Comparison of ENCODE assay signal across 4 fruit fly cellular contexts in genomic region chr2L:4371516-4372136, dm6.
TF ChIP-seq lines count a peak whose summit lies in the region.

No protein-coding gene starts in this region.

TF ChIP-seq in whole organism, embryonic, 481 proteins besides CTCF, POLR2A, EP300 and RAD21 (continued from another document and continues in another):
- TF ChIP-seq hth (optimal IDR thresholded peaks at IDR 0.05; lab: Kevin White, UChicago) (no peak), Hsf (GFP tag; optimal IDR thresholded peaks at IDR 0.05; lab: Kevin White, UChicago) (no peak), CG11398 (GFP tag; optimal IDR thresholded peaks at IDR 0.05; lab: Kevin White, UChicago) (no peak), Doc2 (GFP tag; IDR thresholded peaks at IDR 0.05; lab: Robert Waterston, UW) (no peak), Blimp-1 (GFP tag; optimal IDR thresholded peaks at IDR 0.05; lab: Kevin White, UChicago) (peak; percentile 59), CG7357 (GFP tag; IDR thresholded peaks at IDR 0.05; lab: Robert Waterston, UW) (0 out of 3 replicates have a peak, but pooled peaks have one; percentile 15), CG6654 (GFP tag; optimal IDR thresholded peaks at IDR 0.05; lab: Kevin White, UChicago) (no peak), Hr51 (GFP tag; optimal IDR thresholded peaks at IDR 0.05; lab: Kevin White, UChicago) (peak in 1 of 2 experiments; percentile 74), CG10267 (tag; optimal IDR thresholded peaks at IDR 0.05; lab: Kevin White, UChicago) (peak; percentile 76), CG8765 (GFP tag; IDR thresholded peaks at IDR 0.05; lab: Robert Waterston, UW) (peak; percentile 47; the same call in 1 of the 2 replicates), Ravus (GFP tag; IDR thresholded peaks at IDR 0.05; lab: Robert Waterston, UW) (no peak), Eip74EF (GFP tag; optimal IDR thresholded peaks at IDR 0.05; lab: Kevin White, UChicago) (peak in 1 of 2 experiments; percentile 74), crp (GFP tag; optimal IDR thresholded peaks at IDR 0.05; lab: Kevin White, UChicago) (no peak), CG12942 (GFP tag; optimal IDR thresholded peaks at IDR 0.05; lab: Kevin White, UChicago) (peak; percentile 29), Jarid2 (GFP tag; optimal IDR thresholded peaks at IDR 0.05; lab: Kevin White, UChicago) (peak; percentile 85), CG32767 (GFP tag; IDR thresholded peaks at IDR 0.05; lab: Robert Waterston, UW) (peak; percentile 42; the same call in 1 of the 2 replicates), Nf-YA (GFP tag; IDR thresholded peaks at IDR 0.05; lab: Robert Waterston, UW) (no peak), CG8281 (tag; optimal IDR thresholded peaks at IDR 0.05; lab: Kevin White, UChicago) (peak; percentile 4), dmrt99B (tag; optimal IDR thresholded peaks at IDR 0.05; lab: Kevin White, UChicago) (peak; percentile 75), ase (GFP tag; IDR thresholded peaks at IDR 0.05; lab: Robert Waterston, UW) (no peak), CG15073 (GFP tag; optimal IDR thresholded peaks at IDR 0.05; lab: Kevin White, UChicago) (no peak), sisA (GFP tag; IDR thresholded peaks at IDR 0.05; lab: Robert Waterston, UW) (peak; percentile 31; the same call in 1 of the 2 replicates), z (GFP tag; IDR thresholded peaks at IDR 0.05; lab: Robert Waterston, UW) (no peak), repo (GFP tag; optimal IDR thresholded peaks at IDR 0.05; lab: Kevin White, UChicago) (no peak), CG9817 (tag; optimal IDR thresholded peaks at IDR 0.05; lab: Kevin White, UChicago) (no peak), zfh1 (GFP tag; IDR thresholded peaks at IDR 0.05; lab: Robert Waterston, UW) (peak; percentile 18; the same call in 1 of the 3 replicates), CG13296 (GFP tag; optimal IDR thresholded peaks at IDR 0.05; lab: Kevin White, UChicago) (peak; percentile 35), CG10543 (GFP tag; optimal IDR thresholded peaks at IDR 0.05; lab: Kevin White, UChicago) (peak; percentile 22), Neu2 (GFP tag; optimal IDR thresholded peaks at IDR 0.05; lab: Kevin White, UChicago; ENCODE audit: borderline replicate concordance) (no peak), da (GFP tag; optimal IDR thresholded peaks at IDR 0.05; lab: Kevin White, UChicago) (peak; percentile 6), PHDP (tag; optimal IDR thresholded peaks at IDR 0.05; lab: Kevin White, UChicago) (peak; percentile 65), gcm2 (GFP tag; optimal IDR thresholded peaks at IDR 0.05; lab: Kevin White, UChicago) (no peak)

TF ChIP-seq in whole organism, prepupa, 60 proteins besides CTCF, POLR2A, EP300 and RAD21 (continued from another document and continues in another):
- TF ChIP-seq Smox (GFP tag; optimal IDR thresholded peaks at IDR 0.05; lab: Kevin White, UChicago): peak; percentile 67
- TF ChIP-seq CG15336 (GFP tag; IDR thresholded peaks at IDR 0.05; lab: Robert Waterston, UW): peak; percentile 69
- peak; percentile 55 for TF ChIP-seq CG1621 (tag; optimal IDR thresholded peaks at IDR 0.05; lab: Kevin White, UChicago)
- TF ChIP-seq CG8319 (GFP tag; optimal IDR thresholded peaks at IDR 0.05; lab: Kevin White, UChicago): peak; percentile 11
- TF ChIP-seq Eip78C (GFP tag; lab: Kevin White, UChicago): peak; percentile 94
- peak; percentile 45 for TF ChIP-seq CG9139 (GFP tag; optimal IDR thresholded peaks at IDR 0.05; lab: Kevin White, UChicago)
- TF ChIP-seq CG11294 (GFP tag; IDR thresholded peaks at IDR 0.05; lab: Robert Waterston, UW): peak; percentile 19; the same call in 1 of the 2 replicates
- peak; percentile 58 for TF ChIP-seq pdm3 (GFP tag; optimal IDR thresholded peaks at IDR 0.05; lab: Kevin White, UChicago)
- TF ChIP-seq Gug (GFP tag; IDR thresholded peaks at IDR 0.05; lab: Robert Waterston, UW): no peak
- peak; percentile 60 for TF ChIP-seq CG3919 (GFP tag; optimal IDR thresholded peaks at IDR 0.05; lab: Kevin White, UChicago)
- TF ChIP-seq Sox14 (GFP tag; optimal IDR thresholded peaks at IDR 0.05; lab: Kevin White, UChicago): peak; percentile 76
- peak; percentile 4 for TF ChIP-seq spab (GFP tag; optimal IDR thresholded peaks at IDR 0.05; lab: Kevin White, UChicago)
- peak; percentile 80 for TF ChIP-seq CG8119 (GFP tag; IDR thresholded peaks at IDR 0.05; lab: Robert Waterston, UW)
- TF ChIP-seq CG34406 (GFP tag; optimal IDR thresholded peaks at IDR 0.05; lab: Kevin White, UChicago): peak; percentile 77
- TF ChIP-seq cyc (GFP tag; optimal IDR thresholded peaks at IDR 0.05; lab: Kevin White, UChicago): peak; percentile 23
- peak; percentile 67 for TF ChIP-seq CG6276 (GFP tag; optimal IDR thresholded peaks at IDR 0.05; lab: Kevin White, UChicago)
- TF ChIP-seq svp (GFP tag; lab: Kevin White, UChicago): peak; percentile 87
- peak; percentile 35 for TF ChIP-seq CG10631 (GFP tag; optimal IDR thresholded peaks at IDR 0.05; lab: Kevin White, UChicago)
- TF ChIP-seq Eip93F (GFP tag; optimal IDR thresholded peaks at IDR 0.05; lab: Kevin White, UChicago): peak; percentile 35
- peak; percentile 67 for TF ChIP-seq CG8632 (GFP tag; optimal IDR thresholded peaks at IDR 0.05; lab: Kevin White, UChicago)
- peak; percentile 60 for TF ChIP-seq acj6 (GFP tag; optimal IDR thresholded peaks at IDR 0.05; lab: Kevin White, UChicago)
- peak; percentile 59 for TF ChIP-seq Hr4 (GFP tag; optimal IDR thresholded peaks at IDR 0.05; lab: Kevin White, UChicago)
- peak; percentile 81 for TF ChIP-seq esn (GFP tag; optimal IDR thresholded peaks at IDR 0.05; lab: Kevin White, UChicago)
- TF ChIP-seq Sox15 (GFP tag; optimal IDR thresholded peaks at IDR 0.05; lab: Kevin White, UChicago): peak; percentile 42
- no peak for TF ChIP-seq Hr38 (GFP tag; optimal IDR thresholded peaks at IDR 0.05; lab: Kevin White, UChicago)
- TF ChIP-seq lz (GFP tag; optimal IDR thresholded peaks at IDR 0.05; lab: Kevin White, UChicago): peak; percentile 67
- TF ChIP-seq fkh (GFP tag; optimal IDR thresholded peaks at IDR 0.05; lab: Kevin White, UChicago): peak; percentile 4
- peak; percentile 27 for TF ChIP-seq Ets21C (GFP tag; optimal IDR thresholded peaks at IDR 0.05; lab: Kevin White, UChicago)
- peak; percentile 10 for TF ChIP-seq CG7368 (GFP tag; optimal IDR thresholded peaks at IDR 0.05; lab: Kevin White, UChicago)
- peak; percentile 46 for TF ChIP-seq CG11902 (GFP tag; optimal IDR thresholded peaks at IDR 0.05; lab: Kevin White, UChicago)
- peak; percentile 66 for TF ChIP-seq net (GFP tag; optimal IDR thresholded peaks at IDR 0.05; lab: Kevin White, UChicago)
- peak; percentile 79 for TF ChIP-seq Sox102F (GFP tag; optimal IDR thresholded peaks at IDR 0.05; lab: Kevin White, UChicago)
- peak; percentile 61 for TF ChIP-seq Lpt (GFP tag; optimal IDR thresholded peaks at IDR 0.05; lab: Kevin White, UChicago)
- peak; percentile 31 for TF ChIP-seq vri (GFP tag; optimal IDR thresholded peaks at IDR 0.05; lab: Kevin White, UChicago)

TF ChIP-seq in whole organism, pupa, 21 proteins besides CTCF, POLR2A, EP300 and RAD21 (continued from another document):
- peak; percentile 47 for TF ChIP-seq CG9948 (tag; optimal IDR thresholded peaks at IDR 0.05; lab: Kevin White, UChicago)
TF ChIP-seq in whole organism, pupa: peak in this region for 19.

TF ChIP-seq in whole organism, wandering third instar larva, 38 proteins besides CTCF, POLR2A, EP300 and RAD21 (continued from another document):
- peak; percentile 37 for TF ChIP-seq ey (GFP tag; optimal IDR thresholded peaks at IDR 0.05; lab: Kevin White, UChicago)
- peak; percentile 41 for TF ChIP-seq Jra (GFP tag; optimal IDR thresholded peaks at IDR 0.05; lab: Kevin White, UChicago)
- TF ChIP-seq fru (GFP tag; optimal IDR thresholded peaks at IDR 0.05; lab: Kevin White, UChicago): peak; percentile 52
- TF ChIP-seq CG9705 (GFP tag; optimal IDR thresholded peaks at IDR 0.05; lab: Kevin White, UChicago): peak; percentile 37
- TF ChIP-seq Vsx2 (GFP tag; optimal IDR thresholded peaks at IDR 0.05; lab: Kevin White, UChicago; ENCODE audit: partially characterized antibody): peak; percentile 65
- peak; percentile 57 for TF ChIP-seq br (GFP tag; optimal IDR thresholded peaks at IDR 0.05; lab: Kevin White, UChicago)
- peak; percentile 58 for TF ChIP-seq Dif (GFP tag; optimal IDR thresholded peaks at IDR 0.05; lab: Kevin White, UChicago; ENCODE audit: partially characterized antibody)
- peak; percentile 67 for TF ChIP-seq rgr (GFP tag; optimal IDR thresholded peaks at IDR 0.05; lab: Kevin White, UChicago)
- TF ChIP-seq Sp1 (GFP tag; optimal IDR thresholded peaks at IDR 0.05; lab: Kevin White, UChicago): peak; percentile 76
- no peak for TF ChIP-seq dsf (GFP tag; optimal IDR thresholded peaks at IDR 0.05; lab: Kevin White, UChicago; ENCODE audit: borderline replicate concordance)
- TF ChIP-seq Hr83 (GFP tag; optimal IDR thresholded peaks at IDR 0.05; lab: Kevin White, UChicago; ENCODE audit: poor library complexity, severe bottlenecking): peak; percentile 68
- no peak for TF ChIP-seq sv (GFP tag; optimal IDR thresholded peaks at IDR 0.05; lab: Kevin White, UChicago)
- TF ChIP-seq brk (GFP tag; optimal IDR thresholded peaks at IDR 0.05; lab: Kevin White, UChicago): no peak
- TF ChIP-seq Hr78 (GFP tag; optimal IDR thresholded peaks at IDR 0.05; lab: Kevin White, UChicago): no peak
- TF ChIP-seq sage (GFP tag; optimal IDR thresholded peaks at IDR 0.05; lab: Kevin White, UChicago): peak; percentile 30
TF ChIP-seq in whole organism, wandering third instar larva: peak in this region for 21.
